Fruit fly (Drosophila melanogaster): ENCODE data around the gene REPTOR.
A peak's percentile ranks its signal among the peaks of the same experiment; 100 is the strongest.

Gene REPTOR

dm6 chr3R:24543676-24544277 is 38.9 kb downstream of the REPTOR start, which contains the start of gene Cftr (continued):
- TF ChIP-seq CG12659 (GFP tag; optimal IDR thresholded peaks at IDR 0.05) (peak; percentile 55), otp (GFP tag; IDR thresholded peaks at IDR 0.05) (peak; percentile 36; the same call in 1 of the 3 replicates), wek (GFP tag; optimal IDR thresholded peaks at IDR 0.05) (peak; percentile 18), Fer1 (GFP tag; optimal IDR thresholded peaks at IDR 0.05) (peak; percentile 68), Myb (GFP tag; optimal IDR thresholded peaks at IDR 0.05) (peak; percentile 33), Hey (tag; optimal IDR thresholded peaks at IDR 0.05) (peak; percentile 47), Trl (optimal IDR thresholded peaks at IDR 0.05) (peak in 1 of 2 experiments; percentile 70), Trl (GFP tag; optimal IDR thresholded peaks at IDR 0.05) (peak; percentile 26), gro (GFP tag; optimal IDR thresholded peaks at IDR 0.05) (peak; percentile 94), NK7.1 (GFP tag; optimal IDR thresholded peaks at IDR 0.05) (peak; percentile 58), bcd (GFP tag; optimal IDR thresholded peaks at IDR 0.05) (no peak), CG1024 (GFP tag; IDR thresholded peaks at IDR 0.05) (0 out of 2 replicates have a peak, but pooled peaks have one; percentile 17), chm (GFP tag; IDR thresholded peaks at IDR 0.05) (no peak; the same call in 1 of the 2 replicates), Ada2b (GFP tag; IDR thresholded peaks at IDR 0.05) (peak; percentile 49), sr (GFP tag; IDR thresholded peaks at IDR 0.05) (peak; percentile 45; the same call in 2 of the 3 replicates), Vsx1 (GFP tag; optimal IDR thresholded peaks at IDR 0.05) (peak; percentile 16), CG7745 (tag; optimal IDR thresholded peaks at IDR 0.05) (no peak), D (optimal IDR thresholded peaks at IDR 0.05) (no peak), D (GFP tag; optimal IDR thresholded peaks at IDR 0.05) (no peak), bab2 (GFP tag; optimal IDR thresholded peaks at IDR 0.05) (peak; percentile 37), CG7786 (GFP tag; optimal IDR thresholded peaks at IDR 0.05) (peak; percentile 1), GATAe (GFP tag; conservative IDR thresholded peaks at IDR 0.05) (no peak), CG18619 (GFP tag; optimal IDR thresholded peaks at IDR 0.05) (no peak), CG10543 (GFP tag; optimal IDR thresholded peaks at IDR 0.05) (peak; percentile 74), Atf-2 (GFP tag; optimal IDR thresholded peaks at IDR 0.05) (no peak), B-H2 (GFP tag; optimal IDR thresholded peaks at IDR 0.05) (peak; percentile 85), pho (GFP tag; optimal IDR thresholded peaks at IDR 0.05) (peak; percentile 61), CG12744 (GFP tag; optimal IDR thresholded peaks at IDR 0.05) (peak; percentile 70), Dek (tag; optimal IDR thresholded peaks at IDR 0.05) (peak; percentile 47), hbn (GFP tag; IDR thresholded peaks at IDR 0.05; ENCODE audit: partially characterized antibody) (no peak), trh (GFP tag; optimal IDR thresholded peaks at IDR 0.05) (no peak), Jarid2 (GFP tag; optimal IDR thresholded peaks at IDR 0.05) (peak; percentile 91), CG42726 (GFP tag; IDR thresholded peaks at IDR 0.05; ENCODE audit: partially characterized antibody) (peak; percentile 66; the same call in 1 of the 2 replicates), CG11504 (tag; optimal IDR thresholded peaks at IDR 0.05) (peak; percentile 66), klu (GFP tag; IDR thresholded peaks at IDR 0.05) (no peak), CG8388 (GFP tag; optimal IDR thresholded peaks at IDR 0.05) (no peak), CG31441 (GFP tag; IDR thresholded peaks at IDR 0.05) (peak; percentile 22; the same call in 1 of the 2 replicates), Dad (GFP tag; optimal IDR thresholded peaks at IDR 0.05) (peak; percentile 55), sim (GFP tag; IDR thresholded peaks at IDR 0.05) (no peak), hb (GFP tag; IDR thresholded peaks at IDR 0.05; ENCODE audit: partially characterized antibody) (0 out of 3 replicates have a peak, but pooled peaks have one; percentile 23), CG7839 (tag; optimal IDR thresholded peaks at IDR 0.05) (peak; percentile 34), Chrac-16 (GFP tag; optimal IDR thresholded peaks at IDR 0.05) (peak; percentile 16), tap (tag; optimal IDR thresholded peaks at IDR 0.05) (peak; percentile 29), ato (GFP tag; IDR thresholded peaks at IDR 0.05; ENCODE audit: partially characterized antibody) (peak; percentile 65; the same call in 1 of the 2 replicates), CrebB (tag; optimal IDR thresholded peaks at IDR 0.05) (peak; percentile 45), esg (GFP tag; conservative IDR thresholded peaks at IDR 0.05) (no peak), pros (GFP tag; optimal IDR thresholded peaks at IDR 0.05) (no peak), CG7928 (GFP tag; optimal IDR thresholded peaks at IDR 0.05) (peak; percentile 25), tna (GFP tag; IDR thresholded peaks at IDR 0.05; ENCODE audit: partially characterized antibody) (peak; percentile 41; the same call in 1 of the 2 replicates), al (GFP tag; IDR thresholded peaks at IDR 0.05) (peak; percentile 18; the same call in 1 of the 2 replicates)
